Fruit fly (Drosophila melanogaster): ENCODE measurements around the gene CG12605.
A peak's percentile ranks its signal among the peaks of the same experiment; 100 is the strongest.

Gene CG12605

DNA sequence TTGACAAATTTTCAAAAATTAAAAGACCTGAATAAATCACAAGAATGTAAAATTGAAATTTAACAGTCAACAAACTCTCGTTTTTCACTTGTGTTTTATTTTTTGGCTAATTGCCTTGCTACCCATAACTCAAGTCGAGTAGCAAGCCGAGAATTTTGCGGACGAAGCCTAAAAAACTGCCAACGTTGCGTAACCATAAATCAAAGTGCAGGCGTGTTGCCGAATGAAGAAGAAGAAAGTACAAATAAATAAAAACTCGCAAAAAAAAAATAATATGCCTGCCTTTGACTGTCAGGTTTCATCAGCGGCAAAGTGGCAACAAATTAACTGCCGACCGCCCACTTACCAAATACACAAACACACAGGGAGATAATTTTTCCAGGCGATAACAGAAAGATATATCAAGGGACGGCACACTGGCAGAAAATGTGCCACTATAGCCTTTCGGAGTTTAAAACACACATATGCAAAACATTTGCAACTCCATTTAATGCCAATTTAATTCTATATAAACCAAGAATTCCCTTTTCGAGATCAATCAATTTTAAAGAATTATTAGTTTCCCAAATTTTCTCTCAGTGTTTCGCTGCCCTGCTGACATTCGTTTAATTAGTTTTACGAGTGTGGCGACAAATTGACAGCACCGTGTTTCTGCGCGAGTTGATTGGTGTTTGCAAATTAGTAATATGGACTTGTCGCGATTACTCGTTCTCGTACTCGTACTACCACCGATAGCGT lies 36.2 kb downstream of the CG12605 start (continued):
- TF ChIP-seq CG14860 (GFP tag; IDR thresholded peaks at IDR 0.05; ENCODE audit: partially characterized antibody), result no peak
- peak; percentile 75 for TF ChIP-seq CG6689 (GFP tag; IDR thresholded peaks at IDR 0.05)
- no peak for TF ChIP-seq CG42726 (GFP tag; IDR thresholded peaks at IDR 0.05; ENCODE audit: partially characterized antibody)
- no peak for TF ChIP-seq twi (tag; optimal IDR thresholded peaks at IDR 0.05)
- TF ChIP-seq Sox102F (GFP tag; optimal IDR thresholded peaks at IDR 0.05), result peak; percentile 87
- TF ChIP-seq psq (GFP tag; optimal IDR thresholded peaks at IDR 0.05), result peak; percentile 38
- TF ChIP-seq Nf-YA (GFP tag; IDR thresholded peaks at IDR 0.05), result peak; percentile 80
- TF ChIP-seq ems (GFP tag; optimal IDR thresholded peaks at IDR 0.05), result peak; percentile 73
- TF ChIP-seq CG7839 (tag; optimal IDR thresholded peaks at IDR 0.05), result peak; percentile 91
- peak; percentile 31 for TF ChIP-seq corto (GFP tag; optimal IDR thresholded peaks at IDR 0.05)
- TF ChIP-seq zen2 (GFP tag; IDR thresholded peaks at IDR 0.05; ENCODE audit: partially characterized antibody), result no peak
- TF ChIP-seq peb (GFP tag; IDR thresholded peaks at IDR 0.05), result 0 out of 2 replicates have a peak, but pooled peaks have one; percentile 20
- peak; percentile 90 for TF ChIP-seq fu2 (GFP tag; optimal IDR thresholded peaks at IDR 0.05)
- peak; percentile 71; the same call in 1 of the 2 replicates for TF ChIP-seq CG17612 (GFP tag; IDR thresholded peaks at IDR 0.05)
- peak; percentile 85 for TF ChIP-seq Ada2b (GFP tag; IDR thresholded peaks at IDR 0.05)
- TF ChIP-seq CG17568 (GFP tag; optimal IDR thresholded peaks at IDR 0.05), result peak; percentile 72
- no peak for TF ChIP-seq ftz-f1 (GFP tag; optimal IDR thresholded peaks at IDR 0.05)
- no peak; the same call in 1 of the 2 replicates for TF ChIP-seq sim (GFP tag; IDR thresholded peaks at IDR 0.05)
- no peak for TF ChIP-seq unc-4 (GFP tag; IDR thresholded peaks at IDR 0.05; ENCODE audit: partially characterized antibody)
- no peak for TF ChIP-seq CG1832 (GFP tag; optimal IDR thresholded peaks at IDR 0.05)
- peak; percentile 43 for TF ChIP-seq CG10267 (tag; optimal IDR thresholded peaks at IDR 0.05)
- no peak for TF ChIP-seq CG18262 (tag; optimal IDR thresholded peaks at IDR 0.05)
- TF ChIP-seq jing (GFP tag; optimal IDR thresholded peaks at IDR 0.05), result peak; percentile 66
- no peak for TF ChIP-seq trem (tag; optimal IDR thresholded peaks at IDR 0.05)
- peak; percentile 90 for TF ChIP-seq dysf (GFP tag; IDR thresholded peaks at IDR 0.05)
- peak; percentile 95 for TF ChIP-seq mam (GFP tag; optimal IDR thresholded peaks at IDR 0.05)
- peak; percentile 60 for TF ChIP-seq pnt (GFP tag; optimal IDR thresholded peaks at IDR 0.05)
- TF ChIP-seq sens (GFP tag), result peak; percentile 95
- TF ChIP-seq CG12299 (tag; optimal IDR thresholded peaks at IDR 0.05), result peak; percentile 70
- no peak for TF ChIP-seq lov (optimal IDR thresholded peaks at IDR 0.05)
- no peak for TF ChIP-seq lov (GFP tag; IDR thresholded peaks at IDR 0.05)
- TF ChIP-seq vnd (GFP tag; IDR thresholded peaks at IDR 0.05; ENCODE audit: partially characterized antibody), result no peak
- TF ChIP-seq Rx (GFP tag; IDR thresholded peaks at IDR 0.05), result peak; percentile 66
- peak; percentile 62 for TF ChIP-seq nerfin-1 (tag; optimal IDR thresholded peaks at IDR 0.05)
- TF ChIP-seq CG3847 (GFP tag; IDR thresholded peaks at IDR 0.05), result peak; percentile 91
- no peak for TF ChIP-seq Opbp (GFP tag; IDR thresholded peaks at IDR 0.05; ENCODE audit: partially characterized antibody)
- peak; percentile 72 for TF ChIP-seq wor (GFP tag; IDR thresholded peaks at IDR 0.05)
- TF ChIP-seq Hr3 (GFP tag; optimal IDR thresholded peaks at IDR 0.05), result peak; percentile 78
- no peak for TF ChIP-seq pros (GFP tag; optimal IDR thresholded peaks at IDR 0.05)
- TF ChIP-seq gsb (GFP tag; IDR thresholded peaks at IDR 0.05), result peak; percentile 81
- no peak for TF ChIP-seq aop (GFP tag; IDR thresholded peaks at IDR 0.05)
- TF ChIP-seq Doc3 (GFP tag; IDR thresholded peaks at IDR 0.05; ENCODE audit: partially characterized antibody), result no peak
- TF ChIP-seq az2 (GFP tag; optimal IDR thresholded peaks at IDR 0.05), result peak; percentile 83
- peak; percentile 54 for TF ChIP-seq run (tag; optimal IDR thresholded peaks at IDR 0.05)
- TF ChIP-seq dati (GFP tag; IDR thresholded peaks at IDR 0.05), result peak; percentile 47; the same call in 1 of the 2 replicates
- TF ChIP-seq fd102C (GFP tag; optimal IDR thresholded peaks at IDR 0.05), result no peak
- TF ChIP-seq bcd (GFP tag; optimal IDR thresholded peaks at IDR 0.05), result peak; percentile 85
- peak; percentile 87 for TF ChIP-seq HHEX (GFP tag; optimal IDR thresholded peaks at IDR 0.05)
- peak; percentile 77 for TF ChIP-seq CG6813 (GFP tag; optimal IDR thresholded peaks at IDR 0.05)
